Fruit fly (Drosophila melanogaster) Kc167 (cell line): Measurements from ENCODE around the gene CG4586.

ENCODE experiments used
- Myc ChIP-seq: fragments of >200 bp; optimal IDR thresholded peaks from 2 replicates; lab custom pipeline; 2017; ENCODE audit warnings: missing external identifiers
- Sin3A ChIP-seq: fragments of >200 bp; optimal IDR thresholded peaks from 2 replicates; lab custom pipeline; 2018; ENCODE audit warnings: missing external identifiers
- h ChIP-seq: fragments of >200 bp; optimal IDR thresholded peaks from 3 replicates; lab custom pipeline; 2018; ENCODE audit warnings: missing external identifiers
- insv ChIP-seq: fragments of >200 bp; optimal IDR thresholded peaks from 3 replicates; lab custom pipeline; 2018; ENCODE audit warnings: missing external identifiers
- psq ChIP-seq: fragments of >200 bp; optimal IDR thresholded peaks from 2 replicates; lab custom pipeline; 2017; ENCODE audit warnings: missing external identifiers
- ttk ChIP-seq: sonication (Bioruptor generic); optimal IDR thresholded peaks from 2 replicates; lab custom pipeline; 2017; ENCODE audit warnings: missing external identifiers

DNA sequence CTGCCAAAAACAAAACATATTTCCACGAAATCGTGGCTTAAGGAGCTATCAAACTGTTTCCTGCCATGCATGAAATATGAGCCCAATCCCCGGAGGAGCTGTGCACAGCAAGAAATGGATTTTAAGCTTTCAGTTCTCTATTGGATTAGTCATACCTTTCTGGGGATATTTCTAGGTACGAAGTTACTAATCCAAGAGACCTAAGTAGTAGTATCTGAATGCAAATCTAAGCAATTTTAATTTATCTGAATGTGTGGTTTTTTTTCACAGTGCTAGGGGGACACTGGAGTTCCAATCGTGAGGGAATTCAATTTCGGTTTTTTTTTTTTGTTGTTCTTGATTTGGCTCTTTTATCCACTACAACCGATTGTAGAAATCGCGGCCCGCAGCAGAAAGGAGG lies 6.6 kb downstream of the CG4586 start:
- TF ChIP-seq h (lab: Kevin White, UChicago), result no peak
- TF ChIP-seq Myc (lab: Kevin White, UChicago), result no peak
- TF ChIP-seq psq, result no peak
- no peak for TF ChIP-seq insv (lab: Kevin White, UChicago)
- TF ChIP-seq ttk (lab: Kevin White, UChicago), result no peak
- no peak for TF ChIP-seq Sin3A
